Worm (Caenorhabditis elegans): ENCODE measurements around the gene C41H7.9.

ce11 chrII:2962531-2963164, 49.4 kb downstream of the C41H7.9 start:
- TF ChIP-seq lsy-2 (tag; optimal IDR thresholded peaks at IDR 0.05) (no peak), crh-2 (tag; optimal IDR thresholded peaks at IDR 0.05) (peak; percentile 40), nhr-77 (tag; optimal IDR thresholded peaks at IDR 0.05) (no peak), unc-55 (GFP tag; optimal IDR thresholded peaks at IDR 0.05) (peak; percentile 47), dmd-4 (tag; optimal IDR thresholded peaks at IDR 0.05) (no peak), ZK546.5 (tag; optimal IDR thresholded peaks at IDR 0.05) (no peak), nhr-10 (tag; optimal IDR thresholded peaks at IDR 0.05) (no peak), ceh-16 (tag; optimal IDR thresholded peaks at IDR 0.05) (no peak)

All from whole organism, L2 larva.